Fruit fly (Drosophila melanogaster): Measurements from ENCODE around the gene CG3156.

Gene CG3156

DNA sequence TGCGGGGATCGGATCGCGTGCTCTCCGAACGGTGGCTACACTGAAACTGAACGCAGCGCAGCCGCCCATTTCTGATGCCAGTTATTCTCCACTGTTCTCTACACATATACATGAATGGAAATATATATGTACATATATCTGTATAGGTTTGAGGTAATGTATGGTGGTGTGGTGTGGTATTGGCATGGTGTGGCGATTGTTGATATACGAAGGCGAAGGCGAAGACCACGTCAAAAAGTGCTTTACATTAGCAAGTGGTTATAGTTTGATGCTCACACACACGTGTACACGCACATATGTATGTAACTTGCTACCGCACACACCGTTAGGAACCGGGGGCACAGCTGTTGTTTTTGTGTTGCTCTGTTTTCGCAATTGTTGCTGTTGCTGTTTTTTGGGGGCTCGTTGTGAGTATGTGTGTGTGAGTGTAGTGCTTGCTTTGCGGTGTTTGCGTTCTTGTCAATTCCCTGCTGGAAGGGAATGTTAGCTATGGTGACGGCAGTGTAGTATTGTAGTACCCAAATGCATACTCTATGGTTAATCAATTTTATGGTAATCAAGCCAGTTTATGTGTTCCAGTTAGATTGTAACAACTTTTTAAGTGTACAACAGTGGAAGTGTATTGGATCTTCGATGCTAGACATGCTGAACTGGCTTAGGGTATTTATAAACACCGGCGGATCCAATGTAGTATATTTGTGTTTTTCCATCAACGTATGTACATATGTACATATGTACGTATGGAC, 5.9 kb downstream of the CG3156 start, which contains the start of gene CG17896 (continued):
- TF ChIP-seq CG9215 (GFP tag; IDR thresholded peaks at IDR 0.05) (peak; percentile 98), zfh2 (GFP tag; optimal IDR thresholded peaks at IDR 0.05) (peak; percentile 99), Tbp (GFP tag; optimal IDR thresholded peaks at IDR 0.05) (no peak), mam (GFP tag; optimal IDR thresholded peaks at IDR 0.05) (peak; percentile 99), Sry-β (GFP tag; optimal IDR thresholded peaks at IDR 0.05) (no peak), abd-A (tag; optimal IDR thresholded peaks at IDR 0.05) (peak; percentile 73), Atf6 (GFP tag; IDR thresholded peaks at IDR 0.05) (peak; percentile 99), CG17385 (GFP tag; optimal IDR thresholded peaks at IDR 0.05) (peak; percentile 95), CG34224 (GFP tag; IDR thresholded peaks at IDR 0.05; ENCODE audit: partially characterized antibody) (no peak), CG9437 (GFP tag; optimal IDR thresholded peaks at IDR 0.05) (peak; percentile 89), sob (GFP tag; IDR thresholded peaks at IDR 0.05) (peak; percentile 99), gsb-n (tag; optimal IDR thresholded peaks at IDR 0.05) (peak; percentile 88), Oli (tag; optimal IDR thresholded peaks at IDR 0.05) (peak; percentile 97), CG9932 (GFP tag; IDR thresholded peaks at IDR 0.05) (peak; percentile 100), Dbx (GFP tag; IDR thresholded peaks at IDR 0.05) (peak; percentile 99), CG1792 (GFP tag; optimal IDR thresholded peaks at IDR 0.05) (peak; percentile 98), Taf1 (GFP tag; IDR thresholded peaks at IDR 0.05) (peak; percentile 99), CG3065 (GFP tag; optimal IDR thresholded peaks at IDR 0.05) (peak; percentile 93), cwo (GFP tag; optimal IDR thresholded peaks at IDR 0.05) (peak; percentile 96), gfzf (GFP tag; optimal IDR thresholded peaks at IDR 0.05) (peak; percentile 34), ap (GFP tag; IDR thresholded peaks at IDR 0.05) (peak; percentile 89), cg (GFP tag; optimal IDR thresholded peaks at IDR 0.05) (peak; percentile 96), CG3407 (GFP tag; optimal IDR thresholded peaks at IDR 0.05) (peak; percentile 87), CG15696 (tag; optimal IDR thresholded peaks at IDR 0.05) (peak; percentile 80), NK7.1 (GFP tag; optimal IDR thresholded peaks at IDR 0.05) (peak; percentile 97), CG1529 (GFP tag; optimal IDR thresholded peaks at IDR 0.05) (peak; percentile 89), HLHmδ (GFP tag; optimal IDR thresholded peaks at IDR 0.05) (no peak), Awh (GFP tag; IDR thresholded peaks at IDR 0.05) (peak; percentile 96), CG16815 (GFP tag; optimal IDR thresholded peaks at IDR 0.05) (peak; percentile 96), dysf (GFP tag; IDR thresholded peaks at IDR 0.05) (peak; percentile 99), salm (tag; optimal IDR thresholded peaks at IDR 0.05) (peak; percentile 93), aop (GFP tag; IDR thresholded peaks at IDR 0.05) (peak; percentile 83), lab (GFP tag; optimal IDR thresholded peaks at IDR 0.05) (peak; percentile 99), Nf-YC (tag; optimal IDR thresholded peaks at IDR 0.05) (peak; percentile 76), CG10366 (GFP tag; IDR thresholded peaks at IDR 0.05) (peak; percentile 98), gcm2 (GFP tag; optimal IDR thresholded peaks at IDR 0.05) (peak; percentile 89), Trl (optimal IDR thresholded peaks at IDR 0.05) (peak in 1 of 2 experiments; percentile 46), Trl (GFP tag; optimal IDR thresholded peaks at IDR 0.05) (peak; percentile 99), grn (GFP tag; optimal IDR thresholded peaks at IDR 0.05) (peak; percentile 77), Rx (GFP tag; IDR thresholded peaks at IDR 0.05) (peak; percentile 97), CG12071 (GFP tag; optimal IDR thresholded peaks at IDR 0.05) (peak; percentile 98), unc-4 (GFP tag; IDR thresholded peaks at IDR 0.05; ENCODE audit: partially characterized antibody) (no peak)

Data from whole organism, embryonic.